Fruit fly (Drosophila melanogaster) whole organism, adult: Measurements from ENCODE around the gene CG13887.

Source experiments
- CG11617 ChIP-seq: fragments of 200-800 bp; sonication (Bioruptor generic); optimal IDR thresholded peaks from 2 replicates; lab custom pipeline; 2017; ENCODE audit warnings: mild to moderate bottlenecking, missing biosample characterization, missing genetic modification reagents, missing genetic modification characterization
- CG12768 ChIP-seq: fragments of 200-800 bp; sonication (Bioruptor generic); optimal IDR thresholded peaks from 2 replicates; lab custom pipeline; 2017; ENCODE audit warnings: missing biosample characterization, missing genetic modification characterization, mild to moderate bottlenecking, moderate library complexity, missing genetic modification reagents
- CG14711 ChIP-seq: fragments of 200-800 bp; sonication (Bioruptor generic); optimal IDR thresholded peaks from 2 replicates; lab custom pipeline; 2018; ENCODE audit warnings: missing biosample characterization, mild to moderate bottlenecking, missing genetic modification characterization, moderate library complexity
- CG1620 ChIP-seq: fragments of 200-800 bp; sonication (Bioruptor generic); optimal IDR thresholded peaks from 2 replicates; lab custom pipeline; 2016; ENCODE audit warnings: missing biosample characterization, missing genetic modification characterization
- CG33017 ChIP-seq: fragments of 200-800 bp; sonication (Bioruptor generic); optimal IDR thresholded peaks from 2 replicates; lab custom pipeline; 2018; ENCODE audit warnings: missing biosample characterization, mild to moderate bottlenecking, missing genetic modification characterization, moderate library complexity
- CG5204 ChIP-seq: fragments of 200-800 bp; sonication (Bioruptor generic); optimal IDR thresholded peaks from 2 replicates; lab custom pipeline; 2016; ENCODE audit warnings: missing biosample characterization, missing genetic modification characterization
- CG7045 ChIP-seq: fragments of 200-800 bp; sonication (Bioruptor generic); optimal IDR thresholded peaks from 2 replicates; lab custom pipeline; 2017; ENCODE audit warnings: missing biosample characterization, mild to moderate bottlenecking, missing genetic modification characterization
- CG7101 ChIP-seq: fragments of 200-800 bp; sonication (Bioruptor generic); optimal IDR thresholded peaks from 2 replicates; lab custom pipeline; 2018; ENCODE audit warnings: missing biosample characterization, mild to moderate bottlenecking, missing genetic modification characterization, moderate library complexity
- Clk ChIP-seq: fragments of 200-800 bp; sonication (Bioruptor generic); optimal IDR thresholded peaks from 2 replicates; lab custom pipeline; 2017; ENCODE audit warnings: missing biosample characterization, missing genetic modification characterization
- Crg-1 ChIP-seq: fragments of 200-800 bp; sonication (Bioruptor generic); optimal IDR thresholded peaks from 2 replicates; lab custom pipeline; 2016; ENCODE audit warnings: missing biosample characterization, missing genetic modification characterization
- Hr96 ChIP-seq: fragments of 200-800 bp; sonication (Bioruptor generic); optimal IDR thresholded peaks from 2 replicates; lab custom pipeline; 2016; ENCODE audit warnings: missing biosample characterization, missing genetic modification characterization
- Mnt ChIP-seq: fragments of 200-800 bp; sonication (Bioruptor generic); optimal IDR thresholded peaks from 2 replicates; lab custom pipeline; 2016; ENCODE audit warnings: missing biosample characterization, mild to moderate bottlenecking, missing genetic modification characterization
- bab1 ChIP-seq: fragments of 200-800 bp; sonication (Bioruptor generic); optimal IDR thresholded peaks from 3 replicates; lab custom pipeline; 2019; ENCODE audit warnings: missing biosample characterization, mild to moderate bottlenecking, missing genetic modification characterization, moderate library complexity
- cic ChIP-seq: fragments of 200-800 bp; sonication (Bioruptor generic); optimal IDR thresholded peaks from 2 replicates; lab custom pipeline; 2017; ENCODE audit warnings: missing biosample characterization, mild to moderate bottlenecking, missing genetic modification characterization, moderate library complexity
- cnc ChIP-seq, 2 experiments: fragments of >200 bp; optimal IDR thresholded peaks; 2 replicates each; lab custom pipeline; 2017
- kay ChIP-seq: fragments of 200-800 bp; sonication (Bioruptor generic); peaks from one replicate; lab custom pipeline; 2016; ENCODE audit warnings: missing biosample characterization, missing genetic modification characterization, borderline replicate concordance
- ovo ChIP-seq: fragments of 200-800 bp; sonication (Bioruptor generic); optimal IDR thresholded peaks from 2 replicates; lab custom pipeline; 2016; ENCODE audit warnings: missing biosample characterization, missing genetic modification characterization
- pad ChIP-seq: fragments of 200-800 bp; sonication (Bioruptor generic); optimal IDR thresholded peaks from 3 replicates; lab custom pipeline; 2017; ENCODE audit warnings: missing biosample characterization, missing genetic modification characterization, mild to moderate bottlenecking, moderate library complexity, missing genetic modification reagents
- tj ChIP-seq: fragments of 200-800 bp; sonication (Bioruptor generic); optimal IDR thresholded peaks from 3 replicates; lab custom pipeline; 2017; ENCODE audit warnings: missing biosample characterization, mild to moderate bottlenecking, missing genetic modification characterization, moderate library complexity
- toe ChIP-seq: fragments of 200-800 bp; sonication (Bioruptor generic); optimal IDR thresholded peaks from 2 replicates; lab custom pipeline; 2016; ENCODE audit warnings: missing biosample characterization, missing genetic modification characterization

The CG13887 gene

dm6 chr3L:805642-806218 lies 31.9 kb upstream of the CG13887 start:
- no peak for TF ChIP-seq tj (GFP tag; lab: Kevin White, UChicago)
- no peak for TF ChIP-seq CG33017 (tag; lab: Kevin White, UChicago)
- TF ChIP-seq CG5204 (GFP tag; lab: Kevin White, UChicago), result no peak
- TF ChIP-seq ovo (GFP tag; lab: Kevin White, UChicago), result no peak
- no peak for TF ChIP-seq Crg-1 (GFP tag; lab: Kevin White, UChicago)
- TF ChIP-seq cnc (optimal IDR thresholded peaks at IDR 0.05; lab: Kevin White, UChicago), result no peak
- TF ChIP-seq CG11617 (GFP tag; lab: Kevin White, UChicago), result no peak
- no peak for TF ChIP-seq CG12768
- no peak for TF ChIP-seq pad (GFP tag; lab: Kevin White, UChicago)
- no peak for TF ChIP-seq CG1620 (GFP tag; lab: Kevin White, UChicago)
- no peak for TF ChIP-seq CG14711 (tag; lab: Kevin White, UChicago)
- no peak for TF ChIP-seq Clk (GFP tag; lab: Kevin White, UChicago)
- TF ChIP-seq CG7101, result no peak
- TF ChIP-seq cic (GFP tag; lab: Kevin White, UChicago), result no peak
- TF ChIP-seq Mnt (GFP tag; lab: Kevin White, UChicago), result no peak
- TF ChIP-seq kay (GFP tag; lab: Kevin White, UChicago), result no peak
- TF ChIP-seq Hr96 (GFP tag; lab: Kevin White, UChicago), result no peak

dm6 chr3L:807456-807855 lies 30.2 kb upstream of the CG13887 start:
- TF ChIP-seq CG1620 (GFP tag; lab: Kevin White, UChicago) (no peak), Clk (GFP tag; lab: Kevin White, UChicago) (no peak), CG11617 (GFP tag; lab: Kevin White, UChicago) (no peak), pad (GFP tag; lab: Kevin White, UChicago) (no peak), Mnt (GFP tag; lab: Kevin White, UChicago) (no peak), ovo (GFP tag; lab: Kevin White, UChicago) (no peak), CG33017 (tag; lab: Kevin White, UChicago) (no peak), tj (GFP tag; lab: Kevin White, UChicago) (no peak), toe (no peak), CG7045 (GFP tag; lab: Kevin White, UChicago) (no peak), CG5204 (GFP tag; lab: Kevin White, UChicago) (no peak), Hr96 (GFP tag; lab: Kevin White, UChicago) (no peak), cic (GFP tag; lab: Kevin White, UChicago) (no peak), Crg-1 (GFP tag; lab: Kevin White, UChicago) (no peak), CG7101 (no peak), bab1 (no peak)

- TF ChIP-seq CG33017 (tag; lab: Kevin White, UChicago) (no peak), pad (GFP tag; lab: Kevin White, UChicago) (peak; percentile 82)
Measured at dm6 chr3L:808725-809537, 28.7 kb upstream of the CG13887 start.

- no peak for TF ChIP-seq CG12768
- no peak for TF ChIP-seq CG7101
- TF ChIP-seq ovo (GFP tag; lab: Kevin White, UChicago), result no peak
- no peak for TF ChIP-seq CG14711 (tag; lab: Kevin White, UChicago)
- no peak for TF ChIP-seq CG5204 (GFP tag; lab: Kevin White, UChicago)
- no peak for TF ChIP-seq CG7045 (GFP tag; lab: Kevin White, UChicago)
- no peak for TF ChIP-seq cic (GFP tag; lab: Kevin White, UChicago)
- no peak for TF ChIP-seq cnc (optimal IDR thresholded peaks at IDR 0.05; lab: Kevin White, UChicago)
- no peak for TF ChIP-seq Crg-1 (GFP tag; lab: Kevin White, UChicago)
- TF ChIP-seq CG11617 (GFP tag; lab: Kevin White, UChicago), result no peak
- TF ChIP-seq bab1, result no peak
- no peak for TF ChIP-seq kay (GFP tag; lab: Kevin White, UChicago)
- TF ChIP-seq Clk (GFP tag; lab: Kevin White, UChicago), result no peak
- TF ChIP-seq tj (GFP tag; lab: Kevin White, UChicago), result no peak
- no peak for TF ChIP-seq Mnt (GFP tag; lab: Kevin White, UChicago)
- no peak for TF ChIP-seq CG1620 (GFP tag; lab: Kevin White, UChicago)
- TF ChIP-seq CG33017 (tag; lab: Kevin White, UChicago), result no peak
- TF ChIP-seq Hr96 (GFP tag; lab: Kevin White, UChicago), result no peak
- no peak for TF ChIP-seq toe
- TF ChIP-seq pad (GFP tag; lab: Kevin White, UChicago), result no peak
Measured at dm6 chr3L:809538-809805, 28.2 kb upstream of the CG13887 start.

DNA sequence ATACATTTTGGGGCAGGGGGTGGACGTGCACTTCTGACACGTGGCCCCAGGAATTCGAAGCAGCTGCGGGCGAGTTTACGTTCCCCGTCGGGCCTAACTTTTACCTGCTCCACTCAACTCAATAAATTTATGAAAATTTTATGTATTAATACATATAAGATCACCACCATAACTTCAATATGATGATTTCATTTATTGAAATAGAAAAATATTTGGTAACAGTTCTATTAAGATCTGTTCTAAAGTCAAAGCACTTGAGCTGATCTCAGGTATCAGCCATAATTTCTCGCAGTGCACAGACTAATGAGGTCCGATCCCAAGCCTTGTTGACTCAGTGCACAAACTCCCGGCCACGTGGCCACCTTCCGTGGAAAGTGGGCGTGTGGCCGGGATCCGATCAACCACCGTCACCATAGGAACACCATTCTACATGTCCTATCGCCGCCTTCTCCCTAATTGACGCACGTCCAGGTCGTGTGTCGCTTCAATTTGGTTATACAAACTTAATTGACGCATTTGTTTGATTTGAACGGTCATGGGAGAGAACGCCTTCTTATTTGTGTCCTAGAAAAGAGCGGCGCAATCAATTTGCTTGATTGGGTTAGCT lies 27.5 kb upstream of the CG13887 start:
- TF ChIP-seq CG7045 (GFP tag; lab: Kevin White, UChicago), result no peak
- no peak for TF ChIP-seq cnc (optimal IDR thresholded peaks at IDR 0.05; lab: Kevin White, UChicago)
- no peak for TF ChIP-seq CG11617 (GFP tag; lab: Kevin White, UChicago)
- no peak for TF ChIP-seq Crg-1 (GFP tag; lab: Kevin White, UChicago)
- no peak for TF ChIP-seq CG33017 (tag; lab: Kevin White, UChicago)
- TF ChIP-seq CG14711 (tag; lab: Kevin White, UChicago), result no peak
- no peak for TF ChIP-seq Mnt (GFP tag; lab: Kevin White, UChicago)
- no peak for TF ChIP-seq Hr96 (GFP tag; lab: Kevin White, UChicago)
- TF ChIP-seq CG1620 (GFP tag; lab: Kevin White, UChicago), result no peak
- TF ChIP-seq CG5204 (GFP tag; lab: Kevin White, UChicago), result no peak
- no peak for TF ChIP-seq pad (GFP tag; lab: Kevin White, UChicago)
- no peak for TF ChIP-seq bab1
- TF ChIP-seq toe, result no peak
- no peak for TF ChIP-seq cic (GFP tag; lab: Kevin White, UChicago)
- TF ChIP-seq Clk (GFP tag; lab: Kevin White, UChicago), result no peak
- no peak for TF ChIP-seq CG12768
- no peak for TF ChIP-seq kay (GFP tag; lab: Kevin White, UChicago)
- TF ChIP-seq ovo (GFP tag; lab: Kevin White, UChicago), result no peak
